Fruit fly (Drosophila melanogaster) whole organism, embryonic: Measurements from ENCODE around the gene CG42296.
A peak's percentile ranks its signal among the peaks of the same experiment; 100 is the strongest.

Experiments used
- ATbp ChIP-seq: fragments of 200-800 bp; sonication (Bioruptor generic); optimal IDR thresholded peaks from 2 replicates; lab custom pipeline; 2017; ENCODE audit warnings: missing biosample characterization, mild to moderate bottlenecking, missing genetic modification characterization, missing genetic modification reagents
- Ada2b ChIP-seq: fragments of 200-800 bp; sonication (Bioruptor generic); IDR thresholded peaks from 2 replicates; pipeline ENCODE4 v1.3.6; 2022; ENCODE audit warnings: missing biosample characterization, missing genetic modification characterization
- Atf3 ChIP-seq: fragments of 200-800 bp; sonication (Bioruptor generic); optimal IDR thresholded peaks from 3 replicates; lab custom pipeline; 2016; ENCODE audit warnings: missing biosample characterization, missing genetic modification characterization
- BEAF-32 ChIP-seq: fragments of 200-800 bp; sonication (Bioruptor generic); optimal IDR thresholded peaks from 3 replicates; lab custom pipeline; 2017; ENCODE audit warnings: missing biosample characterization, missing genetic modification characterization, mild to moderate bottlenecking, moderate library complexity, missing genetic modification reagents
- BtbVII ChIP-seq: fragments of 200-800 bp; sonication (Bioruptor generic); optimal IDR thresholded peaks from 3 replicates; lab custom pipeline; 2017; ENCODE audit warnings: missing biosample characterization, mild to moderate bottlenecking, missing genetic modification characterization
- CG10147 ChIP-seq: fragments of 200-800 bp; sonication (Bioruptor generic); optimal IDR thresholded peaks from 2 replicates; lab custom pipeline; 2019; ENCODE audit warnings: missing biosample characterization, mild to moderate bottlenecking, missing genetic modification characterization, moderate library complexity
- CG11093 ChIP-seq: fragments of 200-800 bp; sonication (Bioruptor generic); IDR thresholded peaks from 3 replicates; pipeline ENCODE4 v1.3.6; 2022; ENCODE audit warnings: missing biosample characterization, missing genetic modification characterization
- CG11695 ChIP-seq: fragments of 200-800 bp; sonication (Bioruptor generic); IDR thresholded peaks from 3 replicates; pipeline ENCODE4 v1.3.6; 2022; ENCODE audit warnings: missing biosample characterization, missing genetic modification characterization
- CG14710 ChIP-seq: fragments of 200-800 bp; sonication (Bioruptor generic); optimal IDR thresholded peaks from 3 replicates; lab custom pipeline; 2019; ENCODE audit warnings: missing biosample characterization, mild to moderate bottlenecking, missing genetic modification characterization, moderate library complexity
- CG15514 ChIP-seq: fragments of 200-800 bp; sonication (Bioruptor generic); optimal IDR thresholded peaks from 3 replicates; lab custom pipeline; 2017; ENCODE audit warnings: missing biosample characterization, missing genetic modification characterization, mild to moderate bottlenecking, moderate library complexity, missing genetic modification reagents
- CG1602 ChIP-seq: fragments of 200-800 bp; sonication (Bioruptor generic); optimal IDR thresholded peaks from 3 replicates; lab custom pipeline; 2016; ENCODE audit warnings: missing biosample characterization, missing genetic modification characterization
- CG18476 ChIP-seq: fragments of 200-800 bp; sonication (Bioruptor generic); optimal IDR thresholded peaks from 2 replicates; lab custom pipeline; 2016; ENCODE audit warnings: missing biosample characterization, mild to moderate bottlenecking, missing genetic modification characterization
- CG2678 ChIP-seq: fragments of 200-800 bp; sonication (Bioruptor generic); optimal IDR thresholded peaks from 3 replicates; lab custom pipeline; 2019; ENCODE audit warnings: missing biosample characterization, mild to moderate bottlenecking, missing genetic modification characterization, moderate library complexity
- CG32772 ChIP-seq: fragments of 200-800 bp; sonication (Bioruptor generic); IDR thresholded peaks from 2 replicates; pipeline ENCODE4 v1.3.6; 2022; ENCODE audit warnings: missing biosample characterization, missing genetic modification characterization
- CG3407 ChIP-seq: fragments of 200-800 bp; sonication (Bioruptor generic); optimal IDR thresholded peaks from 2 replicates; lab custom pipeline; 2018; ENCODE audit warnings: missing biosample characterization, mild to moderate bottlenecking, missing genetic modification characterization
- CG4328 ChIP-seq: fragments of 200-800 bp; sonication (Bioruptor generic); optimal IDR thresholded peaks from 3 replicates; lab custom pipeline; 2017; ENCODE audit warnings: missing biosample characterization, missing genetic modification reagents, missing genetic modification characterization
- CG6813 ChIP-seq: fragments of 200-800 bp; sonication (Bioruptor generic); optimal IDR thresholded peaks from 2 replicates; lab custom pipeline; 2017; ENCODE audit warnings: missing biosample characterization, missing genetic modification characterization, mild to moderate bottlenecking, moderate library complexity, missing genetic modification reagents
- CG7987 ChIP-seq: fragments of 200-800 bp; sonication (Bioruptor generic); optimal IDR thresholded peaks from 2 replicates; lab custom pipeline; 2018; ENCODE audit warnings: missing biosample characterization, mild to moderate bottlenecking, missing genetic modification characterization, moderate library complexity
- CG8478 ChIP-seq: fragments of >200 bp; optimal IDR thresholded peaks from 2 replicates; lab custom pipeline; 2018
- CG8944 ChIP-seq: fragments of 200-800 bp; sonication (Bioruptor generic); optimal IDR thresholded peaks from 3 replicates; lab custom pipeline; 2016; ENCODE audit warnings: missing biosample characterization, missing genetic modification characterization
- CG9817 ChIP-seq: fragments of 200-800 bp; sonication (Bioruptor generic); optimal IDR thresholded peaks from 2 replicates; lab custom pipeline; 2018; ENCODE audit warnings: missing biosample characterization, mild to moderate bottlenecking, missing genetic modification characterization, moderate library complexity
- Dip3 ChIP-seq: fragments of 200-800 bp; sonication (Bioruptor generic); optimal IDR thresholded peaks from 3 replicates; lab custom pipeline; 2016; ENCODE audit warnings: missing biosample characterization, missing genetic modification characterization
- Drgx ChIP-seq: fragments of 200-800 bp; sonication (Bioruptor generic); IDR thresholded peaks from 2 replicates; pipeline ENCODE4 v1.3.6; 2022; ENCODE audit warnings: missing biosample characterization, missing genetic modification characterization
- Fer2 ChIP-seq: fragments of 200-800 bp; sonication (Bioruptor generic); optimal IDR thresholded peaks from 2 replicates; lab custom pipeline; 2018; ENCODE audit warnings: missing biosample characterization, mild to moderate bottlenecking, missing genetic modification characterization, moderate library complexity
- GATAe ChIP-seq: fragments of 200-800 bp; sonication (Bioruptor generic); conservative IDR thresholded peaks from 2 replicates; pipeline ENCODE4 v1.3.6; 2022; ENCODE audit warnings: missing biosample characterization, missing genetic modification characterization
- H2.0 ChIP-seq: fragments of 200-800 bp; sonication (Bioruptor generic); IDR thresholded peaks from 2 replicates; pipeline ENCODE4 v1.3.6; 2022; ENCODE audit warnings: missing biosample characterization, missing genetic modification characterization
- Hr3 ChIP-seq: fragments of 200-800 bp; sonication (Bioruptor generic); optimal IDR thresholded peaks from 3 replicates; lab custom pipeline; 2016; ENCODE audit warnings: missing biosample characterization, missing genetic modification characterization
- Hr78 ChIP-seq, 2 experiments: fragments of 200-800 bp in 1 of 2; fragments of >200 bp in 1 of 2; sonication (Bioruptor generic) in 1 of 2; optimal IDR thresholded peaks; 2 replicates each; lab custom pipeline; 2017 to 2019; ENCODE audit warnings: missing biosample characterization in 2 of 2, missing genetic modification characterization in 2 of 2, mild to moderate bottlenecking in 1 of 2, moderate library complexity in 1 of 2
- Hsf ChIP-seq: fragments of 200-800 bp; sonication (Bioruptor generic); optimal IDR thresholded peaks from 3 replicates; lab custom pipeline; 2016; ENCODE audit warnings: missing biosample characterization, missing genetic modification characterization
- NFAT ChIP-seq: fragments of 200-800 bp; sonication (Bioruptor generic); IDR thresholded peaks from 2 replicates; pipeline ENCODE4 v1.3.6; 2022; ENCODE audit warnings: missing biosample characterization, missing genetic modification characterization
- Pdp1 ChIP-seq, 2 experiments: fragments of 200-800 bp; sonication (Bioruptor generic); optimal IDR thresholded peaks; 3 replicates each; lab custom pipeline; 2016; ENCODE audit warnings: missing biosample characterization in 2 of 2, missing genetic modification characterization in 2 of 2, mild to moderate bottlenecking in 1 of 2, moderate library complexity in 1 of 2
- Six4 ChIP-seq: fragments of 200-800 bp; sonication (Bioruptor generic); optimal IDR thresholded peaks from 2 replicates; lab custom pipeline; 2016; ENCODE audit warnings: missing biosample characterization, missing genetic modification characterization
- Ssrp ChIP-seq: fragments of 200-800 bp; sonication (Bioruptor generic); optimal IDR thresholded peaks from 2 replicates; lab custom pipeline; 2018; ENCODE audit warnings: missing biosample characterization, mild to moderate bottlenecking, missing genetic modification characterization, moderate library complexity
- Stat92E ChIP-seq, 3 experiments: fragments of >200 bp in 2 of 3; fragments of 200-800 bp in 1 of 3; sonication (Bioruptor generic) in 1 of 3; optimal IDR thresholded peaks; 2 replicates each; lab custom pipeline; 2017 to 2019; ENCODE audit warnings: missing biosample characterization in 3 of 3, missing genetic modification characterization in 3 of 3, mild to moderate bottlenecking in 1 of 3, moderate library complexity in 1 of 3
- Tbp ChIP-seq: fragments of >200 bp; optimal IDR thresholded peaks from 2 replicates; lab custom pipeline; 2018; ENCODE audit warnings: missing biosample characterization, missing genetic modification characterization
- Xrp1 ChIP-seq: fragments of 200-800 bp; sonication (Bioruptor generic); IDR thresholded peaks from 2 replicates; pipeline ENCODE4 v1.3.6; 2022; ENCODE audit warnings: missing biosample characterization, missing genetic modification characterization
- corto ChIP-seq: fragments of 200-800 bp; sonication (Bioruptor generic); optimal IDR thresholded peaks from 2 replicates; lab custom pipeline; 2016; ENCODE audit warnings: missing biosample characterization, mild to moderate bottlenecking, missing genetic modification characterization, moderate library complexity
- dati ChIP-seq: fragments of 200-800 bp; sonication (Bioruptor generic); IDR thresholded peaks from 2 replicates; pipeline ENCODE4 v1.3.6; 2022; ENCODE audit warnings: missing biosample characterization, missing genetic modification characterization
- dmrt99B ChIP-seq: fragments of 200-800 bp; sonication (Bioruptor generic); optimal IDR thresholded peaks from 2 replicates; lab custom pipeline; 2018; ENCODE audit warnings: missing biosample characterization, mild to moderate bottlenecking, missing genetic modification characterization, moderate library complexity
- en ChIP-seq: fragments of 200-800 bp; sonication (Bioruptor generic); optimal IDR thresholded peaks from 2 replicates; lab custom pipeline; 2016; ENCODE audit warnings: missing biosample characterization, missing genetic modification characterization
- fd102C ChIP-seq: fragments of 200-800 bp; sonication (Bioruptor generic); optimal IDR thresholded peaks from 2 replicates; lab custom pipeline; 2018; ENCODE audit warnings: missing biosample characterization, mild to moderate bottlenecking, missing genetic modification characterization, moderate library complexity
- gro ChIP-seq: fragments of 200-800 bp; sonication (Bioruptor generic); optimal IDR thresholded peaks from 2 replicates; lab custom pipeline; 2016; ENCODE audit warnings: missing biosample characterization, missing genetic modification characterization
- inv ChIP-seq: fragments of 200-800 bp; sonication (Bioruptor generic); IDR thresholded peaks from 2 replicates; pipeline ENCODE4 v1.3.6; 2022; ENCODE audit warnings: missing biosample characterization, missing genetic modification characterization; ENCODE audit not compliant: partially characterized antibody
- lab ChIP-seq: fragments of 200-800 bp; sonication (Bioruptor generic); optimal IDR thresholded peaks from 3 replicates; lab custom pipeline; 2017; ENCODE audit warnings: missing biosample characterization, missing genetic modification characterization, mild to moderate bottlenecking, moderate library complexity, missing genetic modification reagents
- lmd ChIP-seq: fragments of 200-800 bp; sonication (Bioruptor generic); IDR thresholded peaks from 2 replicates; pipeline ENCODE4 v1.3.6; 2022; ENCODE audit warnings: missing biosample characterization, missing genetic modification characterization
- otp ChIP-seq: fragments of 200-800 bp; sonication (Bioruptor generic); IDR thresholded peaks from 3 replicates; pipeline ENCODE4, ENCODE4 v1.3.6; 2022; ENCODE audit warnings: missing biosample characterization, missing genetic modification characterization
- run ChIP-seq: fragments of 200-800 bp; sonication (Bioruptor generic); optimal IDR thresholded peaks from 3 replicates; lab custom pipeline; 2018; ENCODE audit warnings: missing biosample characterization, mild to moderate bottlenecking, missing genetic modification characterization

The CG42296 gene

DNA sequence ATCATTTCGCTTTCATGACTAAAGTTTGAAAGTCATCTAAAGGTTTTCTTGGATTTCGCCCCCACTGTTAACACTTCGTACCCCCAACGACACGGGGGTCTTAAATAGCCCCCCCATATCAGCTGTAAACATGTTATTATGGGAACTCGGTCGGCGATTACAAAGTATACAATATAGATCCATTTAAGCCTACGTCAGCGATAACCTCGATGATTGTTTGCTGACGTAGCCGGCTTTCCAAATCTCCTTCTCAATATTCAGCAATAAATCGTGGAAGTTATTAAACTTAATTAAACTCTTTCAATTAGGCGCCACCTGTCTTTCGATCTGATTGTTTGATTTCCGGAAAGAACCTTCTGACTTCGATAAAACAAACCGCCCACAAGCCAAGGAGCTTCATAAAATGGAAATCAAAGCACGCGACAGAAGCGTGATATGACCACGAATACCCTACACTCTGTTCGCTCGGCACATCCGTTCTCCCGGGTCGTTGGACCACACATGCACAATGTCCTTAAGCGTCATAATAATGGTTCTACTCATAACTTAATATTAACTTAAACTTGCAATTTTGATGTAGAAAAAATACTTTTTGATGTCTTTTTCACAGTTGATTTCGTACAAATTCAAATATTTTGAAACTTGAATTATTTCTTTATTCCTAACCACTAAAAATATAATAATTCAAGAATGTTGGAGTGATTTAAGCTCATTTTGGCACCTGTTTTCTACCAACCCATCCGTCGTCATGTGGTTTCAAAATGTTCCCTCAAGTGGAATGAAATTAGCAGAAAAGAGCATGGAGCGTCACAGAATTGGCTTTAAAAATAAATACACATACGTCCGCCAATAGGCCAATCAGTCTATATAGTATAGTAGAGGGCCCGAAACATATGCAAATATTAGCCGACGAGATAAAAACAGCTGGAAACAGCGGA, 49.2 kb downstream of the CG42296 start (continued):
- peak; percentile 2 for TF ChIP-seq ATbp
- TF ChIP-seq BEAF-32 (GFP tag; lab: Kevin White, UChicago) = no peak
- peak; percentile 61; the same call in 1 of the 2 replicates for TF ChIP-seq lmd
- TF ChIP-seq dmrt99B = peak; percentile 66
- TF ChIP-seq otp (GFP tag; lab: Robert Waterston, UW) = 0 out of 3 replicates have a peak, but pooled peaks have one; percentile 49
- TF ChIP-seq dati (GFP tag; lab: Robert Waterston, UW) = no peak
- peak; percentile 46 for TF ChIP-seq CG9817 (tag; lab: Kevin White, UChicago)
- TF ChIP-seq CG32772 (GFP tag; lab: Robert Waterston, UW) = peak; percentile 20; the same call in 1 of the 2 replicates
- TF ChIP-seq CG18476 (GFP tag; lab: Kevin White, UChicago) = peak; percentile 7
- TF ChIP-seq inv (GFP tag; lab: Robert Waterston, UW) = no peak
- peak; percentile 11 for TF ChIP-seq Ssrp (tag; lab: Kevin White, UChicago)
- peak; percentile 25 for TF ChIP-seq Fer2 (tag; lab: Kevin White, UChicago)
- TF ChIP-seq CG11695 = peak; percentile 47; the same call in 1 of the 3 replicates
- peak; percentile 37 for TF ChIP-seq BtbVII (GFP tag; lab: Kevin White, UChicago)
- no peak for TF ChIP-seq corto (GFP tag; lab: Kevin White, UChicago)
- TF ChIP-seq Hr78 (GFP tag; optimal IDR thresholded peaks at IDR 0.05; lab: Kevin White, UChicago) = peak in 1 of 2 experiments; percentile 94
- peak; percentile 49; the same call in 1 of the 2 replicates for TF ChIP-seq Xrp1 (GFP tag; lab: Robert Waterston, UW)
- TF ChIP-seq CG11093 (GFP tag; lab: Robert Waterston, UW) = no peak
- TF ChIP-seq CG8944 (GFP tag; lab: Kevin White, UChicago) = no peak
- TF ChIP-seq CG6813 (GFP tag; lab: Kevin White, UChicago) = peak; percentile 31
- no peak for TF ChIP-seq Atf3 (GFP tag; lab: Kevin White, UChicago)
- TF ChIP-seq Six4 (GFP tag; lab: Kevin White, UChicago) = no peak
- peak; percentile 26 for TF ChIP-seq CG4328 (GFP tag; lab: Kevin White, UChicago)
- TF ChIP-seq CG3407 = no peak
- no peak for TF ChIP-seq GATAe (GFP tag; lab: Robert Waterston, UW)
- TF ChIP-seq CG1602 (GFP tag; lab: Kevin White, UChicago) = no peak
- peak; percentile 58 for TF ChIP-seq H2.0
- TF ChIP-seq Tbp (GFP tag; lab: Kevin White, UChicago) = no peak
- TF ChIP-seq CG2678 (tag; lab: Kevin White, UChicago) = peak; percentile 66
- peak; percentile 50 for TF ChIP-seq Hsf (GFP tag; lab: Kevin White, UChicago)
- TF ChIP-seq CG8478 = no peak
- peak; percentile 32 for TF ChIP-seq Dip3 (GFP tag; lab: Kevin White, UChicago)
- no peak for TF ChIP-seq CG10147 (GFP tag; lab: Kevin White, UChicago)
- no peak for TF ChIP-seq CG14710 (tag; lab: Kevin White, UChicago)
- no peak for TF ChIP-seq fd102C
- TF ChIP-seq Hr3 (GFP tag; lab: Kevin White, UChicago) = peak; percentile 28
- peak; percentile 10 for TF ChIP-seq CG15514
- peak; percentile 16 for TF ChIP-seq en (GFP tag; lab: Kevin White, UChicago)
- TF ChIP-seq NFAT (GFP tag; lab: Robert Waterston, UW) = peak; percentile 55; the same call in 1 of the 2 replicates
- peak; percentile 50 for TF ChIP-seq lab (GFP tag; lab: Kevin White, UChicago)
- peak; percentile 25 to 58 for TF ChIP-seq Pdp1 (GFP tag; optimal IDR thresholded peaks at IDR 0.05; lab: Kevin White, UChicago)
- TF ChIP-seq Drgx = peak; percentile 38; the same call in 1 of the 2 replicates
- no peak for TF ChIP-seq run (tag; lab: Kevin White, UChicago)
- peak; percentile 49; the same call in 1 of the 2 replicates for TF ChIP-seq Ada2b (GFP tag; lab: Robert Waterston, UW)
- no peak for TF ChIP-seq Stat92E (GFP tag; optimal IDR thresholded peaks at IDR 0.05; lab: Kevin White, UChicago)
- peak; percentile 98 for TF ChIP-seq CG7987 (GFP tag; lab: Kevin White, UChicago)
- TF ChIP-seq gro = peak; percentile 62
